Worm (Caenorhabditis elegans) whole organism, L1 larva: ENCODE measurements around the gene pycr-4.

Experiments used
- Y116A8C.19 ChIP-seq: sonication (generic microtip); optimal IDR thresholded peaks from 2 replicates; lab custom pipeline; 2016; ENCODE audit warnings: missing compliant biosample characterization, missing genetic modification characterization, borderline replicate concordance
- aha-1 ChIP-seq: fragments of 150-350 bp; optimal IDR thresholded peaks from 2 replicates; lab custom pipeline; 2014; ENCODE audit warnings: missing biosample characterization, missing genetic modification characterization
- alr-1 ChIP-seq: fragments of 200-800 bp; sonication (Bioruptor generic); optimal IDR thresholded peaks from 2 replicates; lab custom pipeline; 2018; ENCODE audit warnings: borderline replicate concordance, mild to moderate bottlenecking, missing genetic modification characterization, missing compliant biosample characterization
- aly-2 ChIP-seq: fragments of 150-350 bp; optimal IDR thresholded peaks from 2 replicates; lab custom pipeline; 2014; ENCODE audit warnings: missing biosample characterization, missing genetic modification characterization
- ama-1 ChIP-seq: fragments of 150-350 bp; optimal IDR thresholded peaks from 2 replicates; lab custom pipeline; 2014
- blmp-1 ChIP-seq: fragments of 150-350 bp; optimal IDR thresholded peaks from 2 replicates; lab custom pipeline; 2014; ENCODE audit warnings: missing biosample characterization, missing genetic modification characterization
- ceh-63 ChIP-seq: fragments of 200-800 bp; sonication (Bioruptor generic); optimal IDR thresholded peaks from 2 replicates; lab custom pipeline; 2018; ENCODE audit warnings: mild to moderate bottlenecking, missing genetic modification characterization, missing compliant biosample characterization
- ceh-8 ChIP-seq: fragments of 200-800 bp; sonication (Bioruptor generic); optimal IDR thresholded peaks from 2 replicates; lab custom pipeline; 2018; ENCODE audit warnings: mild to moderate bottlenecking, missing genetic modification characterization, moderate library complexity, missing compliant biosample characterization
- ceh-88 ChIP-seq: fragments of 200-800 bp; sonication (Bioruptor generic); IDR thresholded peaks from 2 replicates; pipeline ENCODE4 v1.3.6; 2022; ENCODE audit warnings: missing genetic modification characterization, missing compliant biosample characterization
- ceh-90 ChIP-seq: sonication (generic microtip); optimal IDR thresholded peaks from 2 replicates; lab custom pipeline; 2016; ENCODE audit warnings: missing genetic modification characterization, missing compliant biosample characterization
- ces-1 ChIP-seq: fragments of 150-350 bp; optimal IDR thresholded peaks from 2 replicates; lab custom pipeline; 2014; ENCODE audit warnings: missing biosample characterization, missing genetic modification reagents, missing genetic modification characterization
- dpl-1 ChIP-seq, 3 experiments: fragments of 150-350 bp in 2 of 3; sonication (generic microtip) in 1 of 3; optimal IDR thresholded peaks; 2 replicates each; lab custom pipeline; 2014 to 2017; ENCODE audit warnings: missing biosample characterization in 3 of 3, missing genetic modification characterization in 3 of 3, missing genetic modification reagents in 3 of 3
- fkh-4 ChIP-seq: sonication (generic microtip); optimal IDR thresholded peaks from 2 replicates; lab custom pipeline; 2016; ENCODE audit warnings: missing compliant biosample characterization, missing genetic modification characterization, borderline replicate concordance
- fkh-8 ChIP-seq: sonication (generic microtip); optimal IDR thresholded peaks from 2 replicates; lab custom pipeline; 2016; ENCODE audit warnings: mild to moderate bottlenecking, missing genetic modification characterization, missing compliant biosample characterization
- fos-1 ChIP-seq: fragments of 150-350 bp; optimal IDR thresholded peaks from 2 replicates; lab custom pipeline; 2014; ENCODE audit warnings: missing biosample characterization, missing genetic modification characterization
- hlh-17 ChIP-seq: fragments of 200-800 bp; sonication (Bioruptor generic); optimal IDR thresholded peaks from 2 replicates; lab custom pipeline; 2018; ENCODE audit warnings: missing genetic modification characterization, mild to moderate bottlenecking, missing compliant biosample characterization, moderate library complexity, borderline replicate concordance
- isw-1 ChIP-seq: fragments of 200-800 bp; sonication (Bioruptor generic); IDR thresholded peaks from 2 replicates; pipeline ENCODE4 v1.3.6; 2022; ENCODE audit warnings: missing genetic modification characterization, missing compliant biosample characterization
- lin-14 ChIP-seq: fragments of 200-800 bp; sonication (Bioruptor generic); optimal IDR thresholded peaks from 2 replicates; lab custom pipeline; 2018; ENCODE audit warnings: mild to moderate bottlenecking, missing genetic modification characterization, moderate library complexity, missing compliant biosample characterization
- lin-15B ChIP-seq: fragments of 150-350 bp; sonication (generic microtip); optimal IDR thresholded peaks from 3 replicates; lab custom pipeline; 2014; ENCODE audit warnings: missing biosample characterization, missing genetic modification characterization
- lin-39 ChIP-seq: fragments of 150-350 bp; optimal IDR thresholded peaks from 2 replicates; lab custom pipeline; 2014; ENCODE audit warnings: missing biosample characterization, missing genetic modification reagents, missing genetic modification characterization
- lsy-2 ChIP-seq, 2 experiments: fragments of 150-350 bp; optimal IDR thresholded peaks; 2 replicates each; lab custom pipeline; 2014; ENCODE audit warnings: missing biosample characterization in 2 of 2, missing genetic modification characterization in 2 of 2
- mep-1 ChIP-seq: fragments of 150-350 bp; optimal IDR thresholded peaks from 2 replicates; lab custom pipeline; 2014; ENCODE audit warnings: missing biosample characterization, missing genetic modification characterization
- nhr-28 ChIP-seq: fragments of 150-350 bp; optimal IDR thresholded peaks from 2 replicates; lab custom pipeline; 2014; ENCODE audit warnings: missing biosample characterization, missing genetic modification characterization
- nhr-77 ChIP-seq: fragments of 150-350 bp; optimal IDR thresholded peaks from 2 replicates; lab custom pipeline; 2014; ENCODE audit warnings: missing biosample characterization, missing genetic modification characterization
- nhr-90 ChIP-seq: sonication (generic microtip); optimal IDR thresholded peaks from 2 replicates; lab custom pipeline; 2016; ENCODE audit warnings: mild to moderate bottlenecking, missing genetic modification characterization, missing compliant biosample characterization; ENCODE audit not compliant: poor library complexity
- pax-3 ChIP-seq: fragments of 200-800 bp; sonication (Bioruptor generic); optimal IDR thresholded peaks from 2 replicates; lab custom pipeline; 2018; ENCODE audit warnings: mild to moderate bottlenecking, missing genetic modification characterization, moderate library complexity, missing compliant biosample characterization
- pqm-1 ChIP-seq: sonication (generic microtip); optimal IDR thresholded peaks from 3 replicates; lab custom pipeline; 2017; ENCODE audit warnings: missing biosample characterization, missing genetic modification characterization
- skn-1 ChIP-seq: fragments of 150-350 bp; optimal IDR thresholded peaks from 2 replicates; lab custom pipeline; 2014; ENCODE audit warnings: missing biosample characterization, missing genetic modification characterization
- snu-23 ChIP-seq: sonication (generic microtip); optimal IDR thresholded peaks from 2 replicates; lab custom pipeline; 2016; ENCODE audit warnings: missing genetic modification characterization, missing compliant biosample characterization
- sox-4 ChIP-seq: sonication (generic microtip); optimal IDR thresholded peaks from 2 replicates; lab custom pipeline; 2016; ENCODE audit warnings: missing genetic modification characterization, missing compliant biosample characterization
- sptf-1 ChIP-seq: fragments of 150-350 bp; optimal IDR thresholded peaks from 2 replicates; lab custom pipeline; 2014; ENCODE audit warnings: missing biosample characterization, missing genetic modification characterization
- sup-37 ChIP-seq: fragments of 200-800 bp; sonication (Bioruptor generic); optimal IDR thresholded peaks from 2 replicates; lab custom pipeline; 2018; ENCODE audit warnings: mild to moderate bottlenecking, missing genetic modification characterization, missing compliant biosample characterization
- unc-130 ChIP-seq: fragments of 150-350 bp; optimal IDR thresholded peaks from 2 replicates; lab custom pipeline; 2017; ENCODE audit warnings: missing biosample characterization, missing genetic modification characterization, inconsistent platforms
- vab-15 ChIP-seq: sonication (generic microtip); optimal IDR thresholded peaks from 2 replicates; lab custom pipeline; 2017; ENCODE audit warnings: missing genotype, mild to moderate bottlenecking, missing genetic modification characterization, missing compliant biosample characterization
- xbp-1 ChIP-seq: sonication (generic microtip); optimal IDR thresholded peaks from 2 replicates; lab custom pipeline; 2016; ENCODE audit warnings: missing genetic modification characterization, missing compliant biosample characterization
- zip-4 ChIP-seq: fragments of 200-800 bp; sonication (Bioruptor generic); optimal IDR thresholded peaks from 2 replicates; lab custom pipeline; 2018; ENCODE audit warnings: mild to moderate bottlenecking, missing genetic modification characterization, moderate library complexity, missing compliant biosample characterization
- ztf-11 ChIP-seq, 2 experiments: sonication (generic microtip); optimal IDR thresholded peaks; 2 replicates each; lab custom pipeline; 2016 to 2017; ENCODE audit warnings: missing genetic modification characterization in 2 of 2, missing biosample characterization in 1 of 2, missing compliant biosample characterization in 1 of 2

pycr-4 gene

DNA sequence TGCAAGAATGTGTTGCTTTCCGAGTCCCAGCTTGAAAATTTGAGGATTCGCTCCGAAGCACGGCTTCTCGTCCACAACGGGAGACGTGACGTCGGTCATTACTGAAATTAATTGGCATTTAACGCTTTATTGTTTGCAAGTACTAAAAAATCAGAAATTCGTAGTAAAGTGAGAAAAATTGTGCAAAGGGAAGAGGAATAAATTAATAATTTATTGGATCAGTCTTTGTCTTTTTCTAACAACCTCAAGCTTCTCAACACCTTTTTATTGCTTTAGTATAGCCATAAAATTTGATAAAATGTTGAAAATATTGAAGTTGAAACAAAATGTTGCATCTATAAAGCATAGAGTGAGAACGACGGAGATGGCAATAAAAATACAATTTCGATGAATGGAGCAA, 25.8 kb downstream of the pycr-4 start, which contains the start of gene tes-1:
Gene tes-1 (minus strand): TSS at position 101 of the 400 bp plus-strand sequence.
- TF ChIP-seq zip-4 (GFP tag; lab: Kevin White, UChicago), result no peak
- no peak for TF ChIP-seq ceh-90 (tag; lab: Kevin White, UChicago)
- no peak for TF ChIP-seq pqm-1 (tag; lab: Kevin White, UChicago)
- no peak for TF ChIP-seq fos-1 (tag; lab: Kevin White, UChicago)
- no peak for TF ChIP-seq ceh-63 (GFP tag; lab: Kevin White, UChicago)
- no peak for TF ChIP-seq alr-1
- TF ChIP-seq nhr-28, result no peak
- TF ChIP-seq lin-14 (GFP tag; lab: Kevin White, UChicago), result no peak
- TF ChIP-seq xbp-1 (tag; lab: Kevin White, UChicago), result no peak
- TF ChIP-seq unc-130, result no peak
- no peak for TF ChIP-seq sup-37 (GFP tag; lab: Kevin White, UChicago)
- no peak for TF ChIP-seq skn-1
- TF ChIP-seq Y116A8C.19 (tag; lab: Kevin White, UChicago), result no peak
- TF ChIP-seq dpl-1 (GFP tag; optimal IDR thresholded peaks at IDR 0.05; lab: Kevin White, UChicago), result no peak
- no peak for TF ChIP-seq ama-1
- TF ChIP-seq sox-4, result no peak
- TF ChIP-seq snu-23, result no peak
- TF ChIP-seq ces-1 (GFP tag; lab: Kevin White, UChicago), result no peak
- TF ChIP-seq, all 84 proteins: peak for 0

- TF ChIP-seq ceh-8 (GFP tag; lab: Kevin White, UChicago) (no peak), xbp-1 (tag; lab: Kevin White, UChicago) (no peak), aha-1 (tag; lab: Kevin White, UChicago) (no peak), sptf-1 (tag; lab: Kevin White, UChicago) (no peak), ceh-88 (GFP tag; lab: Robert Waterston, UW) (no peak), isw-1 (GFP tag; lab: Robert Waterston, UW) (no peak), dpl-1 (GFP tag; optimal IDR thresholded peaks at IDR 0.05; lab: Kevin White, UChicago) (no peak), lsy-2 (tag; optimal IDR thresholded peaks at IDR 0.05; lab: Kevin White, UChicago) (no peak), nhr-77 (tag; lab: Kevin White, UChicago) (no peak), sup-37 (GFP tag; lab: Kevin White, UChicago) (no peak), fkh-4 (no peak), pax-3 (tag; lab: Kevin White, UChicago) (no peak), Y116A8C.19 (tag; lab: Kevin White, UChicago) (no peak)
Measured at ce11 chrIV:7447556-7447955, 29.5 kb downstream of the pycr-4 start, which contains the start of gene B0496.2. TSS of gene B0496.2 (plus strand) at chrIV:7447856.

- TF ChIP-seq lin-39 (tag; lab: Kevin White, UChicago) (no peak), vab-15 (tag; lab: Kevin White, UChicago) (no peak), blmp-1 (tag; lab: Kevin White, UChicago) (peak; percentile 41), mep-1 (no peak)
Measured at ce11 chrIV:7445995-7446394, 31.1 kb downstream of the pycr-4 start, which contains the start of gene B0496.1. TSS of gene B0496.1 (plus strand) at chrIV:7446295.

DNA sequence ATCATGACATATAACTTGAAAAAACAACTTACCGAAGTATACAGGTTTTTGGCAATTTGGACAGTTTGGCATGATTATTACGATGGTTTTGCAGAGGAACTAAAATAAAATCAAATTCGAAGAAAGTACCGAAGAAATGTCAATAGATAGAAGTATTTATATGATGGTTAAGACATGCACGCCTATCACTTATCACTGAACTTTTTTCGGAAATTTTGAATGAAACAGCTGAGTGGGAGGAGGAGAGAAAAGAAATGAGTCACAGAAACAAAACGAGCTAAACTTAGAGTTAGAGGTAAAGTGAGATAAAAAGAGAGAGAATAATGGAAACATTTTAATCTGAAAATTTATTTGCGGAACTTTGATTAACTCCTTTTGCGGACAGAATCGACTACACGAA, 31.9 kb downstream of the pycr-4 start, which contains the start of gene valv-1:
Gene valv-1 (minus strand): TSS at position 101 of the 400 bp plus-strand sequence.
- TF ChIP-seq hlh-17 (GFP tag; lab: Kevin White, UChicago) (no peak), Y116A8C.19 (tag; lab: Kevin White, UChicago) (no peak), blmp-1 (tag; lab: Kevin White, UChicago) (no peak), lin-15B (tag; lab: Kevin White, UChicago) (no peak), nhr-90 (tag; lab: Kevin White, UChicago) (no peak), ztf-11 (tag; optimal IDR thresholded peaks at IDR 0.05; lab: Kevin White, UChicago) (no peak), ceh-63 (GFP tag; lab: Kevin White, UChicago) (no peak), nhr-28 (no peak), fkh-8 (no peak), aly-2 (no peak)
